Worm (Caenorhabditis elegans): ENCODE data around the gene str-4.

- TF ChIP-seq ama-1 (optimal IDR thresholded peaks at IDR 0.05), result no peak
- no peak for TF ChIP-seq ceh-36 (tag; optimal IDR thresholded peaks at IDR 0.05)
- TF ChIP-seq hmg-4 (GFP tag; optimal IDR thresholded peaks at IDR 0.05), result no peak
- TF ChIP-seq F13C5.2 (tag; optimal IDR thresholded peaks at IDR 0.05), result no peak
- no peak for TF ChIP-seq hmbx-1 (tag; optimal IDR thresholded peaks at IDR 0.05)
- TF ChIP-seq tbx-37 (GFP tag; conservative IDR thresholded peaks at IDR 0.05), result no peak
- TF ChIP-seq ceh-13 (GFP tag; optimal IDR thresholded peaks at IDR 0.05), result no peak
Observed at ce11 chrV:13377130-13377529, 37.6 kb upstream of the str-4 start.

Data from whole organism, early embryonic.